Fruit fly (Drosophila melanogaster) whole organism, prepupa: ENCODE measurements around the gene run.

ENCODE experiments used
- CG11902 ChIP-seq: fragments of 200-800 bp; sonication (Bioruptor generic); optimal IDR thresholded peaks from 3 replicates; lab custom pipeline; 2016; ENCODE audit warnings: missing biosample characterization, missing genetic modification characterization
- CG32006 ChIP-seq: fragments of 200-800 bp; sonication (Bioruptor generic); optimal IDR thresholded peaks from 3 replicates; lab custom pipeline; 2017; ENCODE audit warnings: missing biosample characterization, mild to moderate bottlenecking, missing genetic modification characterization
- Hr38 ChIP-seq: sonication (Bioruptor generic); optimal IDR thresholded peaks from 2 replicates; lab custom pipeline; 2016; ENCODE audit warnings: missing biosample characterization, missing genetic modification characterization
- Hr39 ChIP-seq: fragments of 200-800 bp; sonication (Bioruptor generic); optimal IDR thresholded peaks from 2 replicates; lab custom pipeline; 2016; ENCODE audit warnings: missing biosample characterization, missing genetic modification characterization
- Lpt ChIP-seq: fragments of 200-800 bp; sonication (Bioruptor generic); optimal IDR thresholded peaks from 3 replicates; lab custom pipeline; 2016; ENCODE audit warnings: missing biosample characterization, missing genetic modification characterization
- cyc ChIP-seq: fragments of 200-800 bp; sonication (Bioruptor generic); optimal IDR thresholded peaks from 3 replicates; lab custom pipeline; 2016; ENCODE audit warnings: missing biosample characterization, missing genetic modification characterization
- pdm3 ChIP-seq: fragments of 200-800 bp; sonication (Bioruptor generic); optimal IDR thresholded peaks from 3 replicates; lab custom pipeline; 2016; ENCODE audit warnings: missing biosample characterization, missing genetic modification characterization

DNA sequence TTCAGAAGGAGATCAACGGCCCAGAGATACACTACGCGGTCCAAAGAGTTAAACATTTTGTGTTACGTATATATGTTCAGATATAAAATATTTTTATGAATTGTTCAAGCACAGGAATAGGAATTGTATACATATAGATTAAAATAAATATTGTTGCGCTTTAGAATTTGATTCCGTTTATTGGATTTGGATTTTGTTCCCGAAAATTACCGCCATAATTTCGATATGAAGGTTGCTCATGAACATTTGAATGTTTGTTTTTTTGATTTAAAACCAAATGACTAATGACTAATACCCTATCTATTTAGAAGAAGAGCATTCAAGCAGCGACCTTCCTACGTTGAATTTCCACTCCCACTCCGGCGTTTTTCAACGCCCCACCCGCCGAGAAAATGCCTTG, 46.5 kb upstream of the run start:
- TF ChIP-seq Hr38 (GFP tag; lab: Kevin White, UChicago) (no peak), CG32006 (no peak), pdm3 (no peak), Hr39 (GFP tag; lab: Kevin White, UChicago) (no peak), CG11902 (GFP tag; lab: Kevin White, UChicago) (no peak), Lpt (no peak), cyc (no peak)
